Worm (Caenorhabditis elegans): ENCODE results near the gene cyn-10.

cyn-10 gene

ce11 chrII:6913309-6913708 is at the start of gene cyn-10:
Gene cyn-10 (minus strand): TSS chrII:6913365.
- TF ChIP-seq F49E8.2 (tag; optimal IDR thresholded peaks at IDR 0.05; ENCODE audit: borderline replicate concordance) (peak; percentile 6), nhr-237 (tag; optimal IDR thresholded peaks at IDR 0.05) (no peak), lin-38 (GFP tag; IDR thresholded peaks at IDR 0.05) (peak; percentile 83), skn-1 (tag; optimal IDR thresholded peaks at IDR 0.05) (no peak), mdt-29 (GFP tag; IDR thresholded peaks at IDR 0.05) (0 out of 2 replicates have a peak, but pooled peaks have one; percentile 25), arid-1 (GFP tag; conservative IDR thresholded peaks at IDR 0.05) (no peak), zag-1 (tag; optimal IDR thresholded peaks at IDR 0.05) (no peak), vab-7 (GFP tag; IDR thresholded peaks at IDR 0.05) (no peak; the same call in 1 of the 2 replicates), Y48G9A.11 (GFP tag; IDR thresholded peaks at IDR 0.05) (peak; percentile 81), nhr-41 (GFP tag; IDR thresholded peaks at IDR 0.05) (no peak), set-16 (GFP tag; IDR thresholded peaks at IDR 0.05) (no peak), madf-9 (GFP tag; conservative IDR thresholded peaks at IDR 0.05) (peak; percentile 83), ceh-20 (GFP tag; IDR thresholded peaks at IDR 0.05) (peak; percentile 51; the same call in 1 of the 2 replicates), dmd-9 (GFP tag; IDR thresholded peaks at IDR 0.05) (peak; percentile 95), daf-16 (GFP tag; optimal IDR thresholded peaks at IDR 0.05) (no peak), daf-16 (tag; optimal IDR thresholded peaks at IDR 0.05) (no peak), madf-5 (GFP tag; IDR thresholded peaks at IDR 0.05) (no peak; a peak in 1 of 4 replicates), dmd-6 (GFP tag; IDR thresholded peaks at IDR 0.05) (peak; percentile 83), unc-130 (GFP tag; optimal IDR thresholded peaks at IDR 0.05) (peak; percentile 77), nhr-28 (tag; optimal IDR thresholded peaks at IDR 0.05) (peak; percentile 15), duxl-1 (tag; optimal IDR thresholded peaks at IDR 0.05; ENCODE audit: poor library complexity) (peak; percentile 66), daf-12 (tag; optimal IDR thresholded peaks at IDR 0.05) (no peak), pqm-1 (tag; optimal IDR thresholded peaks at IDR 0.05) (no peak), zfp-3 (GFP tag; conservative IDR thresholded peaks at IDR 0.05) (peak; percentile 76; the same call in 1 of the 2 replicates), daf-8 (GFP tag; IDR thresholded peaks at IDR 0.05) (no peak), lsy-2 (tag; optimal IDR thresholded peaks at IDR 0.05) (peak in 1 of 2 experiments; percentile 82), fos-1 (tag; optimal IDR thresholded peaks at IDR 0.05) (no peak), lin-29 (GFP tag; IDR thresholded peaks at IDR 0.05) (no peak), dve-1 (tag; optimal IDR thresholded peaks at IDR 0.05; ENCODE audit: insufficient read depth) (peak; percentile 49), spr-3 (GFP tag; optimal IDR thresholded peaks at IDR 0.05) (no peak), hmg-1.1 (GFP tag; IDR thresholded peaks at IDR 0.05) (peak; percentile 66), ZK337.2 (GFP tag; IDR thresholded peaks at IDR 0.05) (peak; percentile 98), T26A8.4 (GFP tag; IDR thresholded peaks at IDR 0.05) (peak; percentile 77; the same call in 1 of the 2 replicates), nhr-48 (tag; optimal IDR thresholded peaks at IDR 0.05) (peak; percentile 11), mes-2 (tag; optimal IDR thresholded peaks at IDR 0.05; ENCODE audit: poor library complexity, severe bottlenecking) (peak; percentile 100), sdz-12 (GFP tag; optimal IDR thresholded peaks at IDR 0.05) (peak; percentile 70), attf-4 (tag; optimal IDR thresholded peaks at IDR 0.05) (no peak), mep-1 (tag; optimal IDR thresholded peaks at IDR 0.05) (peak; percentile 51), lim-7 (GFP tag; IDR thresholded peaks at IDR 0.05) (no peak), lin-39 (tag; optimal IDR thresholded peaks at IDR 0.05) (no peak), nhr-42 (GFP tag; IDR thresholded peaks at IDR 0.05) (0 out of 2 replicates have a peak, but pooled peaks have one; percentile 35), tra-1 (GFP tag; IDR thresholded peaks at IDR 0.05) (peak; percentile 81), Y5F2A.4 (GFP tag; optimal IDR thresholded peaks at IDR 0.05) (no peak), T20F7.1 (GFP tag; optimal IDR thresholded peaks at IDR 0.05) (peak; percentile 61), ceh-62 (tag; optimal IDR thresholded peaks at IDR 0.05) (no peak), aha-1 (tag) (peak; percentile 99), hif-1 (tag; optimal IDR thresholded peaks at IDR 0.05) (peak in 1 of 2 experiments; percentile 86), nhr-6 (tag; optimal IDR thresholded peaks at IDR 0.05) (no peak), lin-13 (GFP tag; optimal IDR thresholded peaks at IDR 0.05) (no peak), nhr-111 (GFP tag; optimal IDR thresholded peaks at IDR 0.05) (no peak), hlh-30 (tag; optimal IDR thresholded peaks at IDR 0.05; ENCODE audit: insufficient read depth) (peak; percentile 57)
